Fruit fly (Drosophila melanogaster) whole organism, larva: Measurements from ENCODE around the gene CG45263.

Experiments
- noc ChIP-seq: fragments of 200-800 bp; sonication (Bioruptor generic); optimal IDR thresholded peaks from 3 replicates; lab custom pipeline; 2019; ENCODE audit warnings: missing biosample characterization, mild to moderate bottlenecking, missing genetic modification characterization, moderate library complexity

Gene CG45263

DNA sequence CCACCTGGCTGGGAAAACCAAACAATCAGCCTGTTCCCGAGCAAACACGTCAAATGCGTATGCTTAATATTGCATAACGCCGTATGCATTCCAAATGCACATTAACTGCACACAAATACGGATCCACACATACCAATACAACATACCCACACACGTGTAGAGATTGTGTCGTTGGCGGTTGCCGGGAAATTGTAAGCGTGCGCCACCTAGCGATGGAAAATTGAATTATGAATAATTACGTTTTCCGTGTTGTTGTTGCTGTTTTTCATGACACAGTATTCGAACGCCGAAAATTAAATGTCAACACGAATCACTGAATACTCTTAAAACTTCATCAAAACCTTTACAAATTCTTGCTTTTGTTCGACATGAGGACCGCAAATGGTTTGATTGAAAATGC is 21.0 kb downstream of the CG45263 start:
- no peak for TF ChIP-seq noc (tag; lab: Kevin White, UChicago)

DNA sequence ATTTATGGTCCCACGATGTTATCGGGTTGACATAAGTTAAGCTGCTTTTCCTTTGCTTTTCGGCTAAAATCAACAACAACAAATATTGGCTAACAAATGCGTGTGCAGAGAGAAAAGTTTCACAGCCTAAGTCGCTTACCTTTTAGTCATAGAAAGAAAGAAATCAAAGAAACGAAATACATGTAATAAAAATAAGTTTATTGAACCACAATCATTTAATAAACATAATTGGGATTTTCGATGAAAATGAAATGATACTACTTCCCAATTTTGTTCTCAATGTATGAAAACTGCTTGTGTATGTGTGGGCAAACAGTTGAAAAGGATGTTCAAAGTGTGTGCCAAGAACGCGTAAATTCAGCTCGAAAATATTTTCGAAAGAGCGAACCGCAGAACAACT is 24.1 kb downstream of the CG45263 start:
- TF ChIP-seq noc (tag; lab: Kevin White, UChicago) = no peak

- no peak for TF ChIP-seq noc (tag; lab: Kevin White, UChicago)
Observed at dm6 chr3R:8448943-8449342, 28.5 kb downstream of the CG45263 start.

DNA sequence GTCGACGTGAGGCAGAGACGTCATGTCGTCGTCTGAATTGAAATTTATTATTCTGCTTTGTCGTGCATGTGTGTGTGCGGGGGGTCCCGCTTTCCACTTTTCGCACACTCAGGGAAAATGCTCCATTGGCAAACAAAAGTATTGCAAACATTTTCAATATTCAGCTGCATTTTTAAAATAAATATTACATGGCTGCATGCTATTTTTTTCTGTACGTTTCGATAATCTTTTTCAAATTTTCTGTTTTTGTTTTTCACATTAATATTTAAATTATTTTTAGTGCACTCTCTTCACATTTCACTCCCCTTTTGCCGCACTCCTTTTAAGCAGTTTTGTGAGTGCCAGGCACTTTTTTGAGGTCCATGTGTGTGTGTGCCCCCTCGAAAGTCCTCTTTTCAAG is 32.0 kb downstream of the CG45263 start:
- no peak for TF ChIP-seq noc (tag; lab: Kevin White, UChicago)

DNA sequence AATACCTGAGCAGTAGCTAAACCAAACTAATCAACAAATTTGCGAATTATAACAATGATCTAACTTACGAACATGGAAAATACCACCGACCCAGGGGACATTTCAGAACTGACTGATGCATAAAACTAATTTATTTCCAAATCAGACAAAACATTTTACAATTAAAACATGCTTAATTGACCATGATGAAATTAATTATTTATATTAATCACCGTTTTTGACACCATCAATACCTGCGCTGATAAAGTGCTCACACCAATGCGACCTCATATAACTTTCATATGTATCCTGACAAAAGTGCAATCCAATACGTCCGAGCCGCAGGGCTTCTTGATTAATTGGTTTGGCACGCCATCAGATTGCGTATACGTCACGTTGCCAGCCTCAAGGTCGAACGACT is 56.9 kb downstream of the CG45263 start, which contains the start of gene Obp85a:
Obp85a (minus strand) TSS at position 101 of the 400 bp plus-strand sequence.
- TF ChIP-seq noc (tag; lab: Kevin White, UChicago) = no peak

dm6 chr3R:8389636-8390035 is 87.8 kb downstream of the CG45263 start:
- no peak for TF ChIP-seq noc (tag; lab: Kevin White, UChicago)

DNA sequence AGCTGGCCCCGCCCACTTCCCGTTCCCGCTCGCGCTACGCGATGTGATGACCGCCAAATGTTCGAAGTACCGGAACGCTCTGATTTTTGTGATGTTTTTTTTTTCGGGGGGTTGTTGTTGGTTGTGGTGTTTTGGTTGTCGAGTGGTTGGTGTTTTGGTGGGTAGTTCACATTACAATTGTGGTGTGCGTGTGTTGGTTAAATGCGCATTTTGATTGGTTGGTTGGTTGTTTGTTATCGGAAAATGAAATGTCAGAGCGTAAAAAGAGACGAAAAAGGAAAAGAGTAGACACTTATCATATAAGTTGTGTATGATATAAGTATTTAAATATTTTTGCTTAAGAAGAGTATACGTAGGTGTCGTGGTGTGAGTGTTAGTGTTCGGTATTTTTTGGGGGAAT is 108.9 kb downstream of the CG45263 start:
- TF ChIP-seq noc (tag; lab: Kevin White, UChicago) = no peak

dm6 chr3R:8362259-8362876 is 115.0 kb downstream of the CG45263 start, which contains the start of the genes Veneno and CG7963:
Veneno (minus strand) TSS chr3R:8362554.
CG7963 (plus strand) TSS chr3R:8362826.
- TF ChIP-seq noc (tag; lab: Kevin White, UChicago) = no peak

DNA sequence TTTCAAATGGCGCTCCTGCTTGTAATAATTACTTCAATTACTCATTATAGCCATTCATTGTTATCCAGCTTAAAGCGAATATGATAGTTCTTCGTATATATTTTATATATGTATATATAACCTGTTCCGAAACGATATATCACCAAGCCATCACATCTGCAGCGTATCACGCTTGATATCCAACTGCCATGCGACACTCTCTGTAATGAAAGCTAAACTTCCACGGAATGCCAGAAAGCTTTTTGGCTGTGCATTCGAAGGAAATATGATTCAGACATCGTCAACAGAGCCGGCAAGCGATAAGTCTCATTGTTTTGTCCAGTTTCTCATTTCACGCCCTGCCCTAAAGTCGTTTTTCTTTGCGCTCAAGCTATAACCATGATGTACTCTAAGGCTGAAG is 119.4 kb downstream of the CG45263 start:
- no peak for TF ChIP-seq noc (tag; lab: Kevin White, UChicago)

- no peak for TF ChIP-seq noc (tag; lab: Kevin White, UChicago)
Observed at dm6 chr3R:8357372-8357992, 119.9 kb downstream of the CG45263 start.

- no peak for TF ChIP-seq noc (tag; lab: Kevin White, UChicago)
Observed at dm6 chr3R:8356626-8357290, 120.7 kb downstream of the CG45263 start, which contains the start of gene stck. stck (plus strand) TSS chr3R:8356978.

DNA sequence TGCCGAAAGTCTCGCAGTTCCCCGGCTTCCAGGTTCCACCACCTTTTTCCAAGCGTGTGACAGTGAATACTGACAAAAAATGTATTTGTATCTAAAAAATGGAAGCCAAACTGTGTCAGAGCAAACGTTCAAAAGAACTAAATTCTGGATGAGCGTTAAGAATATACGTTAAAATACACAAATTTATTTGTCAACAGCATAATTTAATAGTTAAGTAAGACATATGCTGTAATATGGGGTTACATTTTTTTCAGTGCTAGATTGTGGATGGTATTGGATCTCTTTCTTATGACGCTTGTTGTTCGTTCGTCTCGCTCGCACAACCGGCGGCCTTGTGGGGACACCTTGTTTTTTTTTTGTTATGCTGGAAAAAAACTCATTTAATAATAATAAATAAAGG is 121.8 kb downstream of the CG45263 start:
- TF ChIP-seq noc (tag; lab: Kevin White, UChicago) = peak; percentile 78

DNA sequence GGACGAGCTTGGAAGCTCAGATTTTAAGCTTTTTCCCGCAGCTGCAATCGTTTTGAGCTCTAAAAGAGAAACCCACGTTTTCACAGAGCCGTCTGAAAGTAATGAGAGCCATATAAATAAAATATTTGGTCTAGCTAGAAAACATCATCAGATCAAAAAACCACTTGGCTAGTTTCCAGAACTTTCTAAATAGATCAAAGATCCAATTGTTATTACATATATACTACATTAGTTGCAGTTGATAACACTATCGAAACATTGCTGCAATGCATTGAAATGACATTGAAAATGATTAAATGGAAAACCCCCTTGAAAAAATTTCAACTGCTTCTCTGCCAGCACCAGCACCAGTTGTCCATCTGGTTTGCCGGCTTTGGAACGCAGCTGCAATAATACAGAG is 122.4 kb downstream of the CG45263 start:
- no peak for TF ChIP-seq noc (tag; lab: Kevin White, UChicago)

DNA sequence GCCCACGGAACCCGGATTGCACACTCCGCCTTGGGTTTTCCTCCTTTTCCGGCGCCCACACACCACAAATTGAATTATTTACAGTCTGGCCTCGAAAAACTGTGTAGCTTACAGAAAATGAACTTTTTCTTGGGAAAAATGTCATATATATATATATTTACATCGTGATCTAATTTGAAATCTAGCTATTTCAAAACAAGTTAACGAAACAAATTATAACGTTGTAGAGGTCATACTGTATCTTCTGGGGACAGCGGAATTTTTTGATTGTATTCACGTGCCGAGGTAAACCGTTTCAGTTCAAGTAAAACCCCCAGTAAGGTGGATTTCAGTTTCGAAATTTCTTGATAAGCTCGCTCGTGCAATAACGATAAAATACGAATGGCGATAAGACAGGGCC is 123.0 kb downstream of the CG45263 start:
- TF ChIP-seq noc (tag; lab: Kevin White, UChicago) = peak; percentile 23

DNA sequence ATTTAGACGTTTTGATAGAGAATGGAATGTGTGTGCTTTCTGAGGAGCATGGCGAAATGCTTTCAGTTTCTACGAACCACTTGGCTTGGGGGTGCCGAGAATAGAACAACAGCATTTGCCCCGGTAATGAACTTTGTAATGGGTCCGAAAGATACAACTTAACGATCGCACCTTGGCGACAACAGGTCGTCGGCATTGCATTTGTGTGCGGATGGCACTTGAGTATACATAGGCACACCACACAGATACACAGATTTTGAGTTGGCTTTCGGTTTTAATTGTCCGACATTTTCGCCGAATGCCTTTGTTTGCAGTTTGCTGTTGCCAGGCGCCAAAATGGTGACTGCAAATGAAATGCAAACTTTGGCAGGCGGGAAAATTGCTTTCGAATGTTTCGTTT is 123.4 kb downstream of the CG45263 start:
- TF ChIP-seq noc (tag; lab: Kevin White, UChicago) = no peak

DNA sequence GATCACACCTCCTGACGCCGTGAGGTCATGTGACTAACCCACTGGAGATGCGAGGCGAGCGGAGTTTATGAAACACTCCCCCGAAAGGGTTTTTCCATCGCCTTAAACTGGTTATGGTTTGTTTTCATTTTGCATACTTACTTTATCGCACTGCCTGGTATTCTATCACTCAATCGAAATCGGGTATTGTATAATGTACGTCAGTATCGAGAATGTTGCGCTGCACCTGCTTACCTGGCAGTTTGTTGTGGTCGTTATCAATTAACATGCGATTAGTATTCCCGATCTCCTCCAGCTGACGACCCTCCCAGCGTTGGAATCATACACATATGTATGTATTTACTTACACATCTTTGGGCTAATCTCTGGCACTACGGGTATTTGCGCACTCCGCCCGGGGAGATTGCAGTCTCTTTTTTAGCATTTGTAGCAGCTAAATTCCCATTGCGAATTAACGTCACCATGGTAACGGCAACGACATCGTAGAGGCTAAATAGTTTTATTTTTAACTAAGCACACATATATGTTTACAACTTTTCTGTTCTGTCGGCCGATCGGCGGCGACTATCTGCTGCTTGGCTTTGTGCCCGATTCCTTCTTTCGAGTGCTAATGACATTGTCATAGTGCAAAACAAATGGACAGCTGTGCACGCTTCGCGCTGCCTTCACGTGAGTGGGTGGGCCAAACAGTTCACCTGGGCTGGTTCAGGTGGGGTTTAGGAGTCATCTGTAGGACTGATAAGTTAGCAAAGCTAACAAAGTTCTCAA is 124.3 kb downstream of the CG45263 start:
- TF ChIP-seq noc (tag; lab: Kevin White, UChicago) = peak; percentile 48
